Worm (Caenorhabditis elegans) whole organism, mixed stage, embryonic: ENCODE data around the gene larp-1.
"Not testable (repeated sequence)": the region's sequence is repeated elsewhere in the genome, so short reads cannot be mapped to it uniquely, and the experiment has no call there.

Experiments used
- drap-1 ChIP-seq: fragments of 200-800 bp; sonication (Bioruptor generic); optimal IDR thresholded peaks from 3 replicates; lab custom pipeline; 2018; ENCODE audit warnings: mild to moderate bottlenecking, missing genetic modification characterization, missing compliant biosample characterization
- elt-1 ChIP-seq: sonication (generic microtip); optimal IDR thresholded peaks from 2 replicates; lab custom pipeline; 2017; ENCODE audit warnings: missing genetic modification characterization, mild to moderate bottlenecking, missing compliant biosample characterization, antibody characterized with exemption, moderate library complexity, borderline replicate concordance; ENCODE audit not compliant: insufficient read depth
- lsy-2 ChIP-seq: fragments of 150-350 bp; optimal IDR thresholded peaks from 2 replicates; lab custom pipeline; 2014; ENCODE audit warnings: missing biosample characterization, missing genetic modification characterization
- nhr-237 ChIP-seq: fragments of 150-350 bp; optimal IDR thresholded peaks from 2 replicates; lab custom pipeline; 2014; ENCODE audit warnings: missing biosample characterization, missing genetic modification characterization
- nhr-76 ChIP-seq: sonication (generic microtip); optimal IDR thresholded peaks from 2 replicates; lab custom pipeline; 2017; ENCODE audit warnings: missing biosample characterization, missing genetic modification characterization
- sptf-1 ChIP-seq: sonication (generic microtip); optimal IDR thresholded peaks from 2 replicates; lab custom pipeline; 2017; ENCODE audit warnings: mild to moderate bottlenecking, missing genetic modification characterization, moderate library complexity, missing compliant biosample characterization
- zip-8 ChIP-seq: fragments of 150-350 bp; optimal IDR thresholded peaks from 2 replicates; lab custom pipeline; 2014; ENCODE audit warnings: missing biosample characterization, missing genetic modification characterization

DNA sequence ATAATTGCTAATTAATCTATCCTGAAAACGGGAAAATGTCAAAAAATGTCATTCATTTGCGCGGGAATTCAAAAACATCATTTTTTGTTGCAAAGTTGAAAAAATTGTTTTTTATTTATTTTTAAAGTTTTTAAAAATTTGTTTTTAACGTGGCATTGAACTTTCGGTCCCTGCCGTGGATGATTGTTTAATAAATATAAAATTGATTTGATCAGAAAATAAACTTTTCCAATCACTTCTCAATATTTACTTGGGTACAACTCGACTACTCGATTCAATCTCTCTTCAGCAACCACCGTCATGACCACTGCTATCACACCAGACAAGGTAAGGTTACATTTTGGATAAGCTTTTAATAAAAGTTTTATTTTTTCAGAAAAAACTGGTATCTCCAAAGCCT lies 45.0 kb upstream of the larp-1 start, which contains the start of gene C45G9.4:
- TF ChIP-seq nhr-76; sptf-1 (tag; lab: Kevin White, UChicago); drap-1 (GFP tag; lab: Kevin White, UChicago); nhr-237 (tag; lab: Kevin White, UChicago); zip-8; lsy-2 (tag; lab: Kevin White, UChicago); elt-1: not testable (repeated sequence)
